Worm (Caenorhabditis elegans): Measurements from ENCODE around the gene W02D7.4.

DNA sequence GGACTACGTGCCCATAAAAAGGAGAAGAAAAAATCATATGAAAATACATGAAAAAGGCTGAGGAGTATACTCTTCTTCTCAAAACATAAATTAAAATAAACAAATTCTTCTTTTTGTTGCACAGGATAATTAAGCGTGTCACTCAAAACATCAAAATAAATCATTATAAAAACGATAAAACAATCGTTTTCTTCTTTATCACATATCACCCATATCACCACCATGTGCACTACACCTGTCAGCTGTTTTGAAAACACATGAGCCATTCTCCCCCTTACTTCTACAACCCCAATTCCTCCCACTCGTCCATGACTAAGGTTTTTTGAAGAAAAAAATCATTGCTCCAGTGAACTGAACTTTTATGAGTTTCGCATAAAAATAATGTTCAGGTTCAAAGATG, 44.9 kb downstream of the W02D7.4 start:
- no peak for TF ChIP-seq nhr-28 (tag; optimal IDR thresholded peaks at IDR 0.05)
- TF ChIP-seq unc-39 (tag; optimal IDR thresholded peaks at IDR 0.05) = no peak
- no peak for TF ChIP-seq elt-1 (tag; optimal IDR thresholded peaks at IDR 0.05; ENCODE audit: borderline replicate concordance, insufficient read depth)
- no peak for TF ChIP-seq blmp-1 (tag; optimal IDR thresholded peaks at IDR 0.05)
- TF ChIP-seq lin-13 (tag; optimal IDR thresholded peaks at IDR 0.05) = no peak
- TF ChIP-seq mab-5 (tag; optimal IDR thresholded peaks at IDR 0.05) = peak; percentile 53
- TF ChIP-seq unc-62 (GFP tag; optimal IDR thresholded peaks at IDR 0.05) = peak; percentile 84
- no peak for TF ChIP-seq snpc-4 (tag; optimal IDR thresholded peaks at IDR 0.05)
- TF ChIP-seq tbx-8 (GFP tag; optimal IDR thresholded peaks at IDR 0.05) = no peak
- TF ChIP-seq ces-1 (GFP tag; optimal IDR thresholded peaks at IDR 0.05) = no peak
- no peak for TF ChIP-seq ceh-39 (tag; optimal IDR thresholded peaks at IDR 0.05)
- no peak for TF ChIP-seq nhr-76 (tag; optimal IDR thresholded peaks at IDR 0.05)
- TF ChIP-seq nhr-237 (tag; optimal IDR thresholded peaks at IDR 0.05) = no peak
